Fruit fly (Drosophila melanogaster) whole organism, prepupa: ENCODE measurements around the gene CG13670.

ENCODE experiments used
- Blimp-1 ChIP-seq: fragments of 200-800 bp; sonication (Bioruptor generic); optimal IDR thresholded peaks from 3 replicates; lab custom pipeline; 2017; ENCODE audit warnings: missing biosample characterization, missing genetic modification characterization, mild to moderate bottlenecking, moderate library complexity, missing genetic modification reagents
- CG10631 ChIP-seq: fragments of 200-800 bp; sonication (Bioruptor generic); optimal IDR thresholded peaks from 2 replicates; lab custom pipeline; 2016; ENCODE audit warnings: missing biosample characterization, missing genetic modification characterization
- CG10669 ChIP-seq: fragments of 200-800 bp; sonication (Bioruptor generic); optimal IDR thresholded peaks from 3 replicates; lab custom pipeline; 2018; ENCODE audit warnings: missing biosample characterization, mild to moderate bottlenecking, missing genetic modification characterization, moderate library complexity
- CG11294 ChIP-seq: fragments of 200-800 bp; sonication (Bioruptor generic); IDR thresholded peaks from 2 replicates; pipeline ENCODE4 v1.3.6; 2022; ENCODE audit warnings: missing biosample characterization, missing genetic modification characterization
- CG11902 ChIP-seq: fragments of 200-800 bp; sonication (Bioruptor generic); optimal IDR thresholded peaks from 3 replicates; lab custom pipeline; 2016; ENCODE audit warnings: missing biosample characterization, missing genetic modification characterization
- CG1621 ChIP-seq: fragments of 200-800 bp; sonication (Bioruptor generic); optimal IDR thresholded peaks from 3 replicates; lab custom pipeline; 2018; ENCODE audit warnings: missing biosample characterization, mild to moderate bottlenecking, missing genetic modification characterization
- CG3032 ChIP-seq: fragments of 200-800 bp; optimal IDR thresholded peaks from 2 replicates; lab custom pipeline; 2019; ENCODE audit warnings: missing biosample characterization, mild to moderate bottlenecking, missing genetic modification characterization, moderate library complexity
- CG31627 ChIP-seq: fragments of 200-800 bp; sonication (Bioruptor generic); optimal IDR thresholded peaks from 3 replicates; lab custom pipeline; 2016; ENCODE audit warnings: missing biosample characterization, missing genetic modification characterization
- CG32006 ChIP-seq: fragments of 200-800 bp; sonication (Bioruptor generic); optimal IDR thresholded peaks from 3 replicates; lab custom pipeline; 2017; ENCODE audit warnings: missing biosample characterization, mild to moderate bottlenecking, missing genetic modification characterization
- CG34406 ChIP-seq: fragments of 200-800 bp; sonication (Bioruptor generic); optimal IDR thresholded peaks from 3 replicates; lab custom pipeline; 2016; ENCODE audit warnings: missing biosample characterization, missing genetic modification characterization
- CG3919 ChIP-seq: fragments of 200-800 bp; sonication (Bioruptor generic); optimal IDR thresholded peaks from 3 replicates; lab custom pipeline; 2016; ENCODE audit warnings: missing biosample characterization, missing genetic modification characterization
- CG4318 ChIP-seq: fragments of 200-800 bp; sonication (Bioruptor generic); optimal IDR thresholded peaks from 3 replicates; lab custom pipeline; 2017; ENCODE audit warnings: missing biosample characterization, mild to moderate bottlenecking, missing genetic modification characterization
- CG6163 ChIP-seq: fragments of 200-800 bp; sonication (Bioruptor generic); IDR thresholded peaks from 3 replicates; pipeline ENCODE4 v1.3.6; 2022; ENCODE audit warnings: missing biosample characterization, missing genetic modification characterization
- CG6276 ChIP-seq: fragments of 200-800 bp; sonication (Bioruptor generic); optimal IDR thresholded peaks from 2 replicates; lab custom pipeline; 2017; ENCODE audit warnings: missing biosample characterization, mild to moderate bottlenecking, missing genetic modification characterization
- CG6808 ChIP-seq: fragments of 200-800 bp; sonication (Bioruptor generic); optimal IDR thresholded peaks from 3 replicates; lab custom pipeline; 2017; ENCODE audit warnings: missing biosample characterization, missing genetic modification characterization, mild to moderate bottlenecking, moderate library complexity, missing genetic modification reagents
- CG6854 ChIP-seq: fragments of 200-800 bp; sonication (Bioruptor generic); optimal IDR thresholded peaks from 2 replicates; lab custom pipeline; 2017; ENCODE audit warnings: missing biosample characterization, mild to moderate bottlenecking, missing genetic modification characterization
- CG8119 ChIP-seq: fragments of 200-800 bp; sonication (Bioruptor generic); IDR thresholded peaks from 3 replicates; pipeline ENCODE4 v1.3.6; 2022; ENCODE audit warnings: missing biosample characterization, missing genetic modification characterization
- CG8319 ChIP-seq: fragments of 200-800 bp; sonication (Bioruptor generic); optimal IDR thresholded peaks from 3 replicates; lab custom pipeline; 2016; ENCODE audit warnings: missing biosample characterization, missing genetic modification characterization
- CG8632 ChIP-seq: fragments of 200-800 bp; sonication (Bioruptor generic); optimal IDR thresholded peaks from 3 replicates; lab custom pipeline; 2016; ENCODE audit warnings: missing biosample characterization, missing genetic modification characterization
- CG9139 ChIP-seq: fragments of 200-800 bp; sonication (Bioruptor generic); optimal IDR thresholded peaks from 3 replicates; lab custom pipeline; 2017; ENCODE audit warnings: missing biosample characterization, mild to moderate bottlenecking, missing genetic modification characterization
- Eip75B ChIP-seq: fragments of 200-800 bp; sonication (Bioruptor generic); optimal IDR thresholded peaks from 3 replicates; lab custom pipeline; 2016; ENCODE audit warnings: missing biosample characterization, missing genetic modification characterization
- Eip78C ChIP-seq: fragments of 200-800 bp; sonication (Bioruptor generic); peaks from one replicate; lab custom pipeline; 2016; ENCODE audit warnings: missing biosample characterization, missing genetic modification characterization
- Eip93F ChIP-seq: fragments of 200-800 bp; sonication (Bioruptor generic); optimal IDR thresholded peaks from 2 replicates; lab custom pipeline; 2016; ENCODE audit warnings: missing biosample characterization, mild to moderate bottlenecking, missing genetic modification characterization
- Ets96B ChIP-seq: fragments of 200-800 bp; optimal IDR thresholded peaks from 2 replicates; lab custom pipeline; 2019; ENCODE audit warnings: missing biosample characterization, mild to moderate bottlenecking, missing genetic modification characterization, moderate library complexity
- Gug ChIP-seq: fragments of 200-800 bp; sonication (Bioruptor generic); IDR thresholded peaks from 2 replicates; pipeline ENCODE4 v1.3.6; 2022; ENCODE audit warnings: missing biosample characterization, missing genetic modification characterization
- Hr38 ChIP-seq: sonication (Bioruptor generic); optimal IDR thresholded peaks from 2 replicates; lab custom pipeline; 2016; ENCODE audit warnings: missing biosample characterization, missing genetic modification characterization
- Hr39 ChIP-seq: fragments of 200-800 bp; sonication (Bioruptor generic); optimal IDR thresholded peaks from 2 replicates; lab custom pipeline; 2016; ENCODE audit warnings: missing biosample characterization, missing genetic modification characterization
- Hr4 ChIP-seq: fragments of 200-800 bp; sonication (Bioruptor generic); optimal IDR thresholded peaks from 3 replicates; lab custom pipeline; 2016; ENCODE audit warnings: missing biosample characterization, missing genetic modification characterization
- Lpt ChIP-seq: fragments of 200-800 bp; sonication (Bioruptor generic); optimal IDR thresholded peaks from 3 replicates; lab custom pipeline; 2016; ENCODE audit warnings: missing biosample characterization, missing genetic modification characterization
- Met ChIP-seq: fragments of 200-800 bp; sonication (Bioruptor generic); optimal IDR thresholded peaks from 3 replicates; lab custom pipeline; 2016; ENCODE audit warnings: missing biosample characterization, missing genetic modification characterization
- OdsH ChIP-seq: fragments of 200-800 bp; sonication (Bioruptor generic); optimal IDR thresholded peaks from 3 replicates; lab custom pipeline; 2016; ENCODE audit warnings: missing biosample characterization, missing genetic modification characterization
- Smox ChIP-seq: fragments of 200-800 bp; sonication (Bioruptor generic); optimal IDR thresholded peaks from 3 replicates; lab custom pipeline; 2016; ENCODE audit warnings: missing biosample characterization, missing genetic modification characterization
- Sox102F ChIP-seq: fragments of 200-800 bp; sonication (Bioruptor generic); optimal IDR thresholded peaks from 2 replicates; lab custom pipeline; 2016; ENCODE audit warnings: missing biosample characterization, mild to moderate bottlenecking, missing genetic modification characterization
- Sox15 ChIP-seq: fragments of 200-800 bp; sonication (Bioruptor generic); optimal IDR thresholded peaks from 3 replicates; lab custom pipeline; 2016; ENCODE audit warnings: missing biosample characterization, missing genetic modification characterization
- achi ChIP-seq: fragments of 200-800 bp; sonication (Bioruptor generic); optimal IDR thresholded peaks from 3 replicates; lab custom pipeline; 2016; ENCODE audit warnings: missing biosample characterization, missing genetic modification characterization
- acj6 ChIP-seq: fragments of 200-800 bp; sonication (Bioruptor generic); optimal IDR thresholded peaks from 3 replicates; lab custom pipeline; 2016; ENCODE audit warnings: missing biosample characterization, missing genetic modification characterization
- cyc ChIP-seq: fragments of 200-800 bp; sonication (Bioruptor generic); optimal IDR thresholded peaks from 3 replicates; lab custom pipeline; 2016; ENCODE audit warnings: missing biosample characterization, missing genetic modification characterization
- dsx ChIP-seq: fragments of 200-800 bp; optimal IDR thresholded peaks from 3 replicates; lab custom pipeline; 2019; ENCODE audit warnings: missing biosample characterization, mild to moderate bottlenecking, missing genetic modification characterization, moderate library complexity; ENCODE audit not compliant: poor library complexity, severe bottlenecking
- esn ChIP-seq: fragments of 200-800 bp; sonication (Bioruptor generic); optimal IDR thresholded peaks from 2 replicates; lab custom pipeline; 2016; ENCODE audit warnings: missing biosample characterization, mild to moderate bottlenecking, missing genetic modification characterization, moderate library complexity
- fd59A ChIP-seq: fragments of 200-800 bp; sonication (Bioruptor generic); optimal IDR thresholded peaks from 2 replicates; lab custom pipeline; 2017; ENCODE audit warnings: missing biosample characterization, mild to moderate bottlenecking, missing genetic modification characterization, missing genetic modification reagents
- fd85E ChIP-seq: fragments of 200-800 bp; sonication (Bioruptor generic); optimal IDR thresholded peaks from 3 replicates; lab custom pipeline; 2016; ENCODE audit warnings: missing biosample characterization, missing genetic modification characterization
- fkh ChIP-seq: fragments of 200-800 bp; sonication (Bioruptor generic); optimal IDR thresholded peaks from 3 replicates; lab custom pipeline; 2017; ENCODE audit warnings: missing biosample characterization, mild to moderate bottlenecking, missing genetic modification characterization, moderate library complexity
- lz ChIP-seq: fragments of 200-800 bp; sonication (Bioruptor generic); optimal IDR thresholded peaks from 3 replicates; lab custom pipeline; 2016; ENCODE audit warnings: missing biosample characterization, missing genetic modification characterization
- net ChIP-seq: fragments of 200-800 bp; sonication (Bioruptor generic); optimal IDR thresholded peaks from 3 replicates; lab custom pipeline; 2016; ENCODE audit warnings: missing biosample characterization, missing genetic modification characterization
- pdm3 ChIP-seq: fragments of 200-800 bp; sonication (Bioruptor generic); optimal IDR thresholded peaks from 3 replicates; lab custom pipeline; 2016; ENCODE audit warnings: missing biosample characterization, missing genetic modification characterization
- salr ChIP-seq, 2 experiments: fragments of 200-800 bp; sonication (Bioruptor generic); optimal IDR thresholded peaks; 3 replicates each; lab custom pipeline; 2016 to 2018; ENCODE audit warnings: missing biosample characterization in 2 of 2, missing genetic modification characterization in 2 of 2, mild to moderate bottlenecking in 1 of 2
- spab ChIP-seq: fragments of 200-800 bp; sonication (Bioruptor generic); optimal IDR thresholded peaks from 2 replicates; lab custom pipeline; 2017; ENCODE audit warnings: missing biosample characterization, mild to moderate bottlenecking, missing genetic modification characterization, missing genetic modification reagents
- ss ChIP-seq, 2 experiments: fragments of 200-800 bp; sonication (Bioruptor generic); optimal IDR thresholded peaks; 2 replicates in 1 of 2; 3 replicates in 1 of 2; lab custom pipeline; 2017 to 2018; ENCODE audit warnings: mild to moderate bottlenecking in 2 of 2, missing biosample characterization in 2 of 2, missing genetic modification characterization in 2 of 2, moderate library complexity in 1 of 2
- topi ChIP-seq: fragments of 200-800 bp; sonication (Bioruptor generic); optimal IDR thresholded peaks from 3 replicates; lab custom pipeline; 2016; ENCODE audit warnings: missing biosample characterization, missing genetic modification characterization
- vri ChIP-seq: fragments of 200-800 bp; sonication (Bioruptor generic); optimal IDR thresholded peaks from 3 replicates; lab custom pipeline; 2016; ENCODE audit warnings: missing biosample characterization, mild to moderate bottlenecking, missing genetic modification characterization

CG13670 gene

dm6 chr3L:8340264-8341095 is 19.9 kb downstream of the CG13670 start, which contains the start of the genes Prim1 and CG7083:
Prim1 (plus strand) TSS chr3L:8340314.
CG7083 (plus strand) TSS chr3L:8340785.
- TF ChIP-seq ss (GFP tag; optimal IDR thresholded peaks at IDR 0.05; lab: Kevin White, UChicago) (peak in 1 of 2 experiments; percentile 47), vri (peak; percentile 93), CG31627 (GFP tag; lab: Kevin White, UChicago) (peak; percentile 74), dsx (GFP tag; lab: Kevin White, UChicago) (no peak), cyc (GFP tag; lab: Kevin White, UChicago) (peak; percentile 61), CG8632 (GFP tag; lab: Kevin White, UChicago) (peak; percentile 9), fd85E (GFP tag; lab: Kevin White, UChicago) (no peak), CG8319 (GFP tag; lab: Kevin White, UChicago) (peak; percentile 51), CG6276 (no peak), Met (GFP tag; lab: Kevin White, UChicago) (no peak), CG9139 (GFP tag; lab: Kevin White, UChicago) (no peak), Ets96B (tag; lab: Kevin White, UChicago) (peak; percentile 41), net (GFP tag; lab: Kevin White, UChicago) (peak; percentile 57), CG8119 (GFP tag; lab: Robert Waterston, UW) (0 out of 3 replicates have a peak, but pooled peaks have one; percentile 16), Eip75B (peak; percentile 74), CG4318 (GFP tag; lab: Kevin White, UChicago) (no peak), CG11902 (GFP tag; lab: Kevin White, UChicago) (peak; percentile 1), Lpt (GFP tag; lab: Kevin White, UChicago) (no peak), Hr39 (GFP tag; lab: Kevin White, UChicago) (peak; percentile 73), CG32006 (peak; percentile 30), Smox (GFP tag; lab: Kevin White, UChicago) (peak; percentile 49), CG6854 (GFP tag; lab: Kevin White, UChicago) (peak; percentile 5), CG11294 (GFP tag; lab: Robert Waterston, UW) (no peak), Hr38 (GFP tag; lab: Kevin White, UChicago) (no peak), esn (GFP tag; lab: Kevin White, UChicago) (peak; percentile 79), spab (no peak), CG3032 (peak; percentile 57), CG10631 (GFP tag; lab: Kevin White, UChicago) (peak; percentile 68), CG1621 (peak; percentile 7), OdsH (GFP tag; lab: Kevin White, UChicago) (peak; percentile 76), Eip93F (peak; percentile 18), CG6808 (GFP tag; lab: Kevin White, UChicago) (peak; percentile 54), fd59A (no peak), salr (GFP tag; optimal IDR thresholded peaks at IDR 0.05; lab: Kevin White, UChicago) (no peak), Gug (GFP tag; lab: Robert Waterston, UW) (peak; percentile 28; the same call in 1 of the 2 replicates), topi (GFP tag; lab: Kevin White, UChicago) (peak; percentile 67), achi (peak; percentile 57), Sox15 (peak; percentile 2), acj6 (peak; percentile 65), pdm3 (GFP tag; lab: Kevin White, UChicago) (peak; percentile 63), Hr4 (GFP tag; lab: Kevin White, UChicago) (peak; percentile 70), Blimp-1 (GFP tag; lab: Kevin White, UChicago) (peak; percentile 1), CG10669 (GFP tag; lab: Kevin White, UChicago) (peak; percentile 55), CG6163 (no peak; the same call in 2 of the 3 replicates), lz (GFP tag; lab: Kevin White, UChicago) (peak; percentile 74), CG3919 (peak; percentile 63), Eip78C (GFP tag; lab: Kevin White, UChicago) (peak; percentile 85), CG34406 (GFP tag; lab: Kevin White, UChicago) (peak; percentile 47), fkh (GFP tag; lab: Kevin White, UChicago) (peak; percentile 95), Sox102F (peak; percentile 69)
